Worm (Caenorhabditis elegans) whole organism, L4 larva: ENCODE results near the gene C49H3.16.

ENCODE experiments used
- ama-1 ChIP-seq: fragments of 150-350 bp; optimal IDR thresholded peaks from 2 replicates; lab custom pipeline; 2014; ENCODE audit warnings: inconsistent platforms, mixed read lengths
- hif-1 ChIP-seq, 2 experiments: sonication (generic microtip); optimal IDR thresholded peaks; 2 replicates each; lab custom pipeline; 2016 to 2017; ENCODE audit warnings: missing compliant biosample characterization in 2 of 2, missing genetic modification characterization in 2 of 2, missing genetic modification reagents in 2 of 2, missing genotype in 2 of 2, mild to moderate bottlenecking in 1 of 2
- nhr-111 ChIP-seq: fragments of 200-800 bp; sonication (Bioruptor generic); optimal IDR thresholded peaks from 2 replicates; lab custom pipeline; 2018; ENCODE audit warnings: mild to moderate bottlenecking, missing genetic modification characterization, missing compliant biosample characterization
- nhr-77 ChIP-seq: fragments of 150-350 bp; optimal IDR thresholded peaks from 2 replicates; lab custom pipeline; 2014; ENCODE audit warnings: missing biosample characterization, missing genetic modification characterization
- pha-4 ChIP-seq, 2 experiments: fragments of 150-350 bp in 1 of 2; fragments of 200-800 bp in 1 of 2; sonication (Bioruptor generic) in 1 of 2; IDR thresholded peaks in 1 of 2; optimal IDR thresholded peaks in 1 of 2; 2 replicates each; pipeline versions ENCODE4 v1.3.6 to Lab custom; 2014 to 2022; ENCODE audit warnings: missing genetic modification characterization in 2 of 2, missing genetic modification reagents in 2 of 2, missing biosample characterization in 1 of 2, missing compliant biosample characterization in 1 of 2
- unc-39 ChIP-seq: sonication (generic microtip); optimal IDR thresholded peaks from 2 replicates; lab custom pipeline; 2017; ENCODE audit warnings: missing biosample characterization, missing genetic modification characterization
- zip-11 ChIP-seq: fragments of 200-800 bp; sonication (Bioruptor generic); IDR thresholded peaks from 2 replicates; pipeline ENCODE4 v1.3.6; 2022; ENCODE audit warnings: missing genetic modification characterization, missing compliant biosample characterization

DNA sequence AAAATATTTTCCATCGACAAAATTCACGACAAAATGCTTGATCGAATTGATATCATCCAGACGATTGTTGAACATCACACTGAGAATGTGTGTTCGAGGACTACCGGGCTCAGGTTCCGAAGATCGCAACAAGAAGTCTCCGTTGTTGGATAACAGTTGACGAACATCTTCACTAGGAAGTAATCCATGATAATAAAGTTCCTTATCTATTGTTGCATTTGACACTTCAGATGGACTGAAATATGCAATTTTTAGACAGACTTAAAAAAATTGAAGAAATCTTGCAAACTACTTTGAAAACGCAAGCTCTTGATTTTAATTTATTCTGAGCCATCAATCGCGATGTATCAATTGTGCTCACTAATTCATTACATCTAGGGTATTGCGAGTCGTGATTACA is 43.0 kb upstream of the C49H3.16 start:
- TF ChIP-seq unc-39 (tag; lab: Kevin White, UChicago) (no peak), ama-1 (no peak), nhr-77 (tag; lab: Kevin White, UChicago) (no peak), hif-1 (tag; optimal IDR thresholded peaks at IDR 0.05; lab: Kevin White, UChicago) (no peak), nhr-111 (no peak), zip-11 (no peak), pha-4 (GFP tag; IDR thresholded peaks at IDR 0.05; lab: Robert Waterston, UW) (no peak), pha-4 (tag; optimal IDR thresholded peaks at IDR 0.05; lab: Kevin White, UChicago) (no peak)
